ENCODE assay signal across 2 fruit fly cellular contexts in the genomic region with DNA sequence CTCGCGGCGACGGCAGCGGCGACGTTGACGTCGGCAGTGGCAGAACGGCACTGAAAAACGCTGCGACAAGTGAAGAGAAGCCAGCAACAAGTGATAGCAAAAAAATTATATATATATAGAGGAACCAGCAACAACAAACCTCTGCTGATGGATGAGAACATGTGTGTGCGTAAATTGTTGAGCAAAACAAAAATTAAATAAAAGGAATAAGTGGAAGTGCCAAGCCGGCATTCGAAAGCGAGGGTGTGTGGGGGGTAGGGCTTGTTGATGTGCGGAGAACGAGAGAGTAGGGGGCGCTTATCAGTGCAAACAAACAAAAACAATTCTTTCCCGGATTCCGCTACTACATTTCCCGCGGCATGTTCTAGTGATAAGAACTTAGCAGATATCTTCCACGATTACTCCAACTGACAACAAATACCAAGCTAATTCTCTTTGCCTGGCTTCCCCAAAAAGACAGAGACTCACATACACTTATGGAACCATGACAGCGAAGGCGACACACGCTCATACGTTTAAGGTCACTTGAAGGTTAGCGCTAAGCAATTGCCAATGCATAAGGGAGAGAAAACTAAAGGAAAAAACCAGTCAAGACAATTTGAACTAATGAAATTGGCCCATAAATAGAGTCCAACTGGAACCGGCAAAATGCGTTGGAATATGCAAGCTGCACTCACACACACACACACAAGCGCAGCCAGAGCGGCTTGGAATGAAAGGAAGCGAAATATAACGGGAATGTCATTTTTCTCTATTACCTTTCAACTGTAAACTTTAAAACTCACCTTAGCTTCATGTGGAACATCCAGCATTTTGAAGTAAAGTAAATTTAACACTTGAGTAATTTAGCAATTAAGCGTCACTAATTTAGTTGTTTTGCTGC.
TF ChIP-seq lines count a peak whose summit lies in the region.

No protein-coding gene starts in this region.

TF ChIP-seq in whole organism, embryonic, 481 proteins besides CTCF, POLR2A, EP300 and RAD21 (continued from another document):
- TF ChIP-seq lbe (GFP tag; optimal IDR thresholded peaks at IDR 0.05; lab: Kevin White, UChicago) (peak; percentile 23), CG12769 (tag; optimal IDR thresholded peaks at IDR 0.05; lab: Kevin White, UChicago) (peak; percentile 60), bsh (GFP tag; optimal IDR thresholded peaks at IDR 0.05; lab: Kevin White, UChicago) (peak in 1 of 2 experiments; percentile 45), twi (tag; optimal IDR thresholded peaks at IDR 0.05; lab: Kevin White, UChicago) (peak; percentile 25), sqz (GFP tag; optimal IDR thresholded peaks at IDR 0.05; lab: Kevin White, UChicago) (peak; percentile 6)

TF ChIP-seq in whole organism, prepupa, 60 proteins besides CTCF, POLR2A, EP300 and RAD21 (continued from another document):
- TF ChIP-seq CG1621 (tag; optimal IDR thresholded peaks at IDR 0.05; lab: Kevin White, UChicago): peak; percentile 50
TF ChIP-seq in whole organism, prepupa: peak in this region for 22.
